Fruit fly (Drosophila melanogaster): Measurements from ENCODE around the gene FIG4.

FIG4 gene

dm6 chr2L:4433608-4434007 is 31.4 kb upstream of the FIG4 start, which contains the start of the genes CG34177 and CG34178:
CG34177 (plus strand) TSS chr2L:4433908.
CG34178 (plus strand) TSS chr2L:4433908.
- no peak for TF ChIP-seq Pif1A (GFP tag; optimal IDR thresholded peaks at IDR 0.05)
- TF ChIP-seq CG9948 (tag; optimal IDR thresholded peaks at IDR 0.05), result no peak
- TF ChIP-seq Snoo (tag; optimal IDR thresholded peaks at IDR 0.05), result no peak
- TF ChIP-seq CG17806 (tag; optimal IDR thresholded peaks at IDR 0.05), result no peak
- TF ChIP-seq gl (tag; optimal IDR thresholded peaks at IDR 0.05), result no peak
- TF ChIP-seq CG13204 (GFP tag; optimal IDR thresholded peaks at IDR 0.05), result no peak
- no peak for TF ChIP-seq rn (GFP tag; IDR thresholded peaks at IDR 0.05)
- TF ChIP-seq CG12605 (GFP tag; IDR thresholded peaks at IDR 0.05), result no peak
- TF ChIP-seq CG14655 (GFP tag; optimal IDR thresholded peaks at IDR 0.05), result no peak
- no peak for TF ChIP-seq CG32121 (GFP tag; IDR thresholded peaks at IDR 0.05)
- TF ChIP-seq CG4496 (GFP tag; IDR thresholded peaks at IDR 0.05), result no peak
- TF ChIP-seq D1 (tag; optimal IDR thresholded peaks at IDR 0.05), result no peak
- no peak for TF ChIP-seq EcR (GFP tag; optimal IDR thresholded peaks at IDR 0.05)
- no peak for TF ChIP-seq Ets98B (GFP tag; IDR thresholded peaks at IDR 0.05)
- TF ChIP-seq CG34367 (tag; optimal IDR thresholded peaks at IDR 0.05), result no peak
- TF ChIP-seq fd96Ca (GFP tag; IDR thresholded peaks at IDR 0.05), result no peak
- TF ChIP-seq CG8159 (tag; optimal IDR thresholded peaks at IDR 0.05), result no peak
- no peak for TF ChIP-seq CG8301 (tag; optimal IDR thresholded peaks at IDR 0.05)
- TF ChIP-seq Pif1B (GFP tag; optimal IDR thresholded peaks at IDR 0.05), result no peak
- TF ChIP-seq CG15710 (tag; optimal IDR thresholded peaks at IDR 0.05), result no peak

- no peak for TF ChIP-seq CG14655 (GFP tag; optimal IDR thresholded peaks at IDR 0.05)
Measured at dm6 chr2L:4437487-4437886, 27.5 kb upstream of the FIG4 start, which contains the start of gene CG43056. CG43056 (plus strand) TSS chr2L:4437787.

- TF ChIP-seq Pif1A (GFP tag; optimal IDR thresholded peaks at IDR 0.05) (no peak), Ets98B (GFP tag; IDR thresholded peaks at IDR 0.05) (peak; percentile 41), EcR (GFP tag; optimal IDR thresholded peaks at IDR 0.05) (no peak), CG34367 (tag; optimal IDR thresholded peaks at IDR 0.05) (no peak), D1 (tag; optimal IDR thresholded peaks at IDR 0.05) (no peak), CG17806 (tag; optimal IDR thresholded peaks at IDR 0.05) (no peak), Snoo (tag; optimal IDR thresholded peaks at IDR 0.05) (no peak), CG9948 (tag; optimal IDR thresholded peaks at IDR 0.05) (no peak), rn (GFP tag; IDR thresholded peaks at IDR 0.05) (no peak), CG32121 (GFP tag; IDR thresholded peaks at IDR 0.05) (peak; percentile 15; the same call in 1 of the 2 replicates), Pif1B (GFP tag; optimal IDR thresholded peaks at IDR 0.05) (no peak), gl (tag; optimal IDR thresholded peaks at IDR 0.05) (no peak), CG13204 (GFP tag; optimal IDR thresholded peaks at IDR 0.05) (no peak), CG12605 (GFP tag; IDR thresholded peaks at IDR 0.05) (no peak), CG8159 (tag; optimal IDR thresholded peaks at IDR 0.05) (peak; percentile 35), CG10348 (GFP tag; IDR thresholded peaks at IDR 0.05) (no peak), CG8301 (tag; optimal IDR thresholded peaks at IDR 0.05) (no peak), fd96Ca (GFP tag; IDR thresholded peaks at IDR 0.05) (peak; percentile 67; the same call in 2 of the 3 replicates), CG14655 (GFP tag; optimal IDR thresholded peaks at IDR 0.05) (no peak), CG4496 (GFP tag; IDR thresholded peaks at IDR 0.05) (peak; percentile 63; the same call in 1 of the 3 replicates), CG15710 (tag; optimal IDR thresholded peaks at IDR 0.05) (no peak)
Measured at dm6 chr2L:4440881-4441737, 23.9 kb upstream of the FIG4 start, which contains the start of gene CG15431. CG15431 (minus strand) TSS chr2L:4441282.

dm6 chr2L:4442010-4442587 is 22.9 kb upstream of the FIG4 start, which contains the start of the genes Sfp24F and CG15432:
Sfp24F (minus strand) TSS chr2L:4442060.
CG15432 (plus strand) TSS chr2L:4442320.
- no peak for TF ChIP-seq CG8301 (tag; optimal IDR thresholded peaks at IDR 0.05)
- no peak for TF ChIP-seq Ets98B (GFP tag; IDR thresholded peaks at IDR 0.05)
- no peak for TF ChIP-seq CG17806 (tag; optimal IDR thresholded peaks at IDR 0.05)
- TF ChIP-seq Snoo (tag; optimal IDR thresholded peaks at IDR 0.05), result no peak
- no peak for TF ChIP-seq CG14655 (GFP tag; optimal IDR thresholded peaks at IDR 0.05)
- TF ChIP-seq rn (GFP tag; IDR thresholded peaks at IDR 0.05), result no peak
- TF ChIP-seq fd96Ca (GFP tag; IDR thresholded peaks at IDR 0.05), result no peak
- TF ChIP-seq Pif1B (GFP tag; optimal IDR thresholded peaks at IDR 0.05), result no peak
- TF ChIP-seq CG34367 (tag; optimal IDR thresholded peaks at IDR 0.05), result no peak
- no peak for TF ChIP-seq CG8159 (tag; optimal IDR thresholded peaks at IDR 0.05)
- no peak for TF ChIP-seq CG4496 (GFP tag; IDR thresholded peaks at IDR 0.05)
- no peak for TF ChIP-seq CG9948 (tag; optimal IDR thresholded peaks at IDR 0.05)
- no peak for TF ChIP-seq D1 (tag; optimal IDR thresholded peaks at IDR 0.05)
- TF ChIP-seq gl (tag; optimal IDR thresholded peaks at IDR 0.05), result no peak
- no peak for TF ChIP-seq CG15710 (tag; optimal IDR thresholded peaks at IDR 0.05)
- no peak for TF ChIP-seq CG32121 (GFP tag; IDR thresholded peaks at IDR 0.05)
- TF ChIP-seq EcR (GFP tag; optimal IDR thresholded peaks at IDR 0.05), result no peak

- TF ChIP-seq CG12605 (GFP tag; IDR thresholded peaks at IDR 0.05) (no peak), Snoo (tag; optimal IDR thresholded peaks at IDR 0.05) (no peak), rn (GFP tag; IDR thresholded peaks at IDR 0.05) (no peak), CG4496 (GFP tag; IDR thresholded peaks at IDR 0.05) (no peak), CG9948 (tag; optimal IDR thresholded peaks at IDR 0.05) (no peak), CG15710 (tag; optimal IDR thresholded peaks at IDR 0.05) (no peak), CG32121 (GFP tag; IDR thresholded peaks at IDR 0.05) (no peak), CG10348 (GFP tag; IDR thresholded peaks at IDR 0.05) (no peak), CG34367 (tag; optimal IDR thresholded peaks at IDR 0.05) (no peak), CG8301 (tag; optimal IDR thresholded peaks at IDR 0.05) (no peak), D1 (tag; optimal IDR thresholded peaks at IDR 0.05) (no peak), gl (tag; optimal IDR thresholded peaks at IDR 0.05) (no peak), CG13204 (GFP tag; optimal IDR thresholded peaks at IDR 0.05) (no peak), fd96Ca (GFP tag; IDR thresholded peaks at IDR 0.05) (no peak), EcR (GFP tag; optimal IDR thresholded peaks at IDR 0.05) (no peak), Pif1B (GFP tag; optimal IDR thresholded peaks at IDR 0.05) (no peak), CG8159 (tag; optimal IDR thresholded peaks at IDR 0.05) (no peak), CG17806 (tag; optimal IDR thresholded peaks at IDR 0.05) (no peak), Ets98B (GFP tag; IDR thresholded peaks at IDR 0.05) (no peak), CG14655 (GFP tag; optimal IDR thresholded peaks at IDR 0.05) (no peak)
Measured at dm6 chr2L:4444457-4444856, 20.5 kb upstream of the FIG4 start, which contains the start of the genes morgue and Elp3. morgue (minus strand) TSS chr2L:4444680. Elp3 (plus strand) TSS chr2L:4444732.
